Worm (Caenorhabditis elegans) whole organism, midembryonic: ENCODE measurements around the gene gcy-12.

Experiments used
- T22C8.4 ChIP-seq: fragments of 200-800 bp; sonication (Bioruptor generic); IDR thresholded peaks from 2 replicates; pipeline ENCODE4 v1.3.6; 2022; ENCODE audit warnings: missing genetic modification characterization, missing compliant biosample characterization
- ztf-29 ChIP-seq: fragments of 200-800 bp; sonication (Bioruptor generic); IDR thresholded peaks from 2 replicates; pipeline ENCODE4 v1.3.6; 2022; ENCODE audit warnings: missing genetic modification reagents, missing genetic modification characterization, missing compliant biosample characterization

DNA sequence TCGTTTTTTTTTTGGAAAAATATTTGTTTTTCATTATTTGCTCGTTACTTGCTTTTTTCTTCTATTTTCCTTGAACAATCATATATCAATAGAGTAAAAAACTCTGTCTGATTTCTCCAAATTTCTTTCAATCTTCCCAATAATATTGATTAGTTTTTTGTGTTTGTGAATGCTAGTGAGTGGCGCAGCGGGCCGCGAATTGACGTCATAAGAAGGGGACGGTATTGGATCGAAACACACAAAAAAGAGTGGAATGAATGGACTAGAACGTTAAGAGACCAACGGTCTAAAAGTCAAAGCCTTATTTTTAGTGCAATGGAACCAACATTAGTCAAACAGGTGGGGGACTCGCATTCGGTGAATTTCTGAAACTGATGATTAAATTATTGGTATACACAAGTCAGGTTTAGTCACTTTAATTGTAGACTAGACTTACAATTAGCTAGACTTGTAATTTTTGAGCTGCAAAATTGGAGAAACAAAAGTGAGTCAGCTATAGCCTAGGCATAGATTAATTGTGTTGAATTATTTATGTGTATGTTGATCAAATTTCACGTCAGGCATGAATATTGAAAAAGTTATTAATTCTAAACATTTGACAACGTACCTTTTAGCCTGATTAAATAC, 19.9 kb downstream of the gcy-12 start:
- TF ChIP-seq ztf-29 (GFP tag; lab: Robert Waterston, UW) (no peak), T22C8.4 (GFP tag; lab: Robert Waterston, UW) (0 out of 2 replicates have a peak, but pooled peaks have one; percentile 46)
